Fruit fly (Drosophila melanogaster): ENCODE measurements around the gene Dysb.
A peak's percentile ranks its signal among the peaks of the same experiment; 100 is the strongest.

The Dysb gene

dm6 chr3L:18833234-18833633, 34.3 kb upstream of the Dysb start (continued):
- TF ChIP-seq CG10321 (GFP tag; IDR thresholded peaks at IDR 0.05) (no peak), CG34376 (GFP tag; optimal IDR thresholded peaks at IDR 0.05) (no peak), nerfin-2 (GFP tag; IDR thresholded peaks at IDR 0.05; ENCODE audit: partially characterized antibody) (no peak), prd (optimal IDR thresholded peaks at IDR 0.05) (no peak), prd (GFP tag; IDR thresholded peaks at IDR 0.05) (no peak), tup (GFP tag; optimal IDR thresholded peaks at IDR 0.05) (no peak), gfzf (GFP tag; optimal IDR thresholded peaks at IDR 0.05) (no peak), eyg (GFP tag; optimal IDR thresholded peaks at IDR 0.05) (no peak), TFAM (GFP tag; optimal IDR thresholded peaks at IDR 0.05) (no peak), CG16779 (GFP tag; IDR thresholded peaks at IDR 0.05) (no peak), CG10979 (tag; optimal IDR thresholded peaks at IDR 0.05) (no peak), ash1 (GFP tag; optimal IDR thresholded peaks at IDR 0.05) (no peak), hbn (GFP tag; IDR thresholded peaks at IDR 0.05; ENCODE audit: partially characterized antibody) (no peak), CG9876 (GFP tag; optimal IDR thresholded peaks at IDR 0.05) (no peak), Ets97D (GFP tag; optimal IDR thresholded peaks at IDR 0.05) (no peak), CG8478 (optimal IDR thresholded peaks at IDR 0.05) (no peak), ems (GFP tag; optimal IDR thresholded peaks at IDR 0.05) (no peak), grau (tag; optimal IDR thresholded peaks at IDR 0.05) (no peak), CG10565 (GFP tag; optimal IDR thresholded peaks at IDR 0.05) (no peak), sim (GFP tag; IDR thresholded peaks at IDR 0.05) (no peak), CG6254 (GFP tag; optimal IDR thresholded peaks at IDR 0.05) (no peak), Adf1 (GFP tag; IDR thresholded peaks at IDR 0.05) (no peak), cato (GFP tag; optimal IDR thresholded peaks at IDR 0.05; ENCODE audit: borderline replicate concordance) (no peak), tx (GFP tag; optimal IDR thresholded peaks at IDR 0.05) (no peak), pan (optimal IDR thresholded peaks at IDR 0.05) (no peak), pan (GFP tag; optimal IDR thresholded peaks at IDR 0.05 in 1 of 2, IDR thresholded peaks at IDR 0.05 in 1 of 2) (no peak), nerfin-1 (tag; optimal IDR thresholded peaks at IDR 0.05) (no peak), ro (GFP tag; IDR thresholded peaks at IDR 0.05) (no peak), CoRest (tag; optimal IDR thresholded peaks at IDR 0.05) (no peak), E2f1 (GFP tag; IDR thresholded peaks at IDR 0.05) (no peak), Chrac-16 (GFP tag; optimal IDR thresholded peaks at IDR 0.05) (no peak), slbo (GFP tag; IDR thresholded peaks at IDR 0.05) (no peak), sc (optimal IDR thresholded peaks at IDR 0.05) (no peak), sc (GFP tag; optimal IDR thresholded peaks at IDR 0.05) (no peak), p53 (GFP tag; optimal IDR thresholded peaks at IDR 0.05) (no peak), CG6683 (GFP tag; optimal IDR thresholded peaks at IDR 0.05) (no peak), CG3281 (GFP tag; optimal IDR thresholded peaks at IDR 0.05) (no peak), sob (GFP tag; IDR thresholded peaks at IDR 0.05) (0 out of 2 replicates have a peak, but pooled peaks have one; percentile 16), Ada2b (GFP tag; IDR thresholded peaks at IDR 0.05) (no peak), odd (GFP tag; optimal IDR thresholded peaks at IDR 0.05) (peak; percentile 35), Ptx1 (GFP tag; IDR thresholded peaks at IDR 0.05) (no peak), CG34422 (GFP tag; IDR thresholded peaks at IDR 0.05) (no peak), CG12391 (tag; optimal IDR thresholded peaks at IDR 0.05) (no peak), Xbp1 (GFP tag; optimal IDR thresholded peaks at IDR 0.05) (no peak), CG8359 (GFP tag; optimal IDR thresholded peaks at IDR 0.05; ENCODE audit: borderline replicate concordance) (no peak), eve (GFP tag; optimal IDR thresholded peaks at IDR 0.05) (no peak), bab2 (GFP tag; optimal IDR thresholded peaks at IDR 0.05) (peak; percentile 31), CG32772 (GFP tag; IDR thresholded peaks at IDR 0.05) (no peak), CG17802 (tag; optimal IDR thresholded peaks at IDR 0.05) (no peak), CG12299 (tag; optimal IDR thresholded peaks at IDR 0.05) (no peak), lola (GFP tag; optimal IDR thresholded peaks at IDR 0.05) (no peak), Lim3 (GFP tag; IDR thresholded peaks at IDR 0.05) (no peak), CG7357 (GFP tag; IDR thresholded peaks at IDR 0.05) (no peak)
